Fruit fly (Drosophila melanogaster) whole organism, wandering third instar larva: ENCODE results near the gene Edg91.

ENCODE experiments used
- CG32264 ChIP-seq: fragments of 200-800 bp; sonication (Bioruptor generic); optimal IDR thresholded peaks from 2 replicates; lab custom pipeline; 2016; ENCODE audit warnings: missing biosample characterization, missing genetic modification characterization
- CG9705 ChIP-seq: fragments of 200-800 bp; sonication (Bioruptor generic); optimal IDR thresholded peaks from 2 replicates; lab custom pipeline; 2018; ENCODE audit warnings: missing biosample characterization, mild to moderate bottlenecking, missing genetic modification characterization
- CrebA ChIP-seq: fragments of 200-800 bp; sonication (Bioruptor generic); optimal IDR thresholded peaks from 2 replicates; lab custom pipeline; 2016; ENCODE audit warnings: missing biosample characterization, mild to moderate bottlenecking, missing genetic modification characterization, borderline replicate concordance
- Dfd ChIP-seq: fragments of >200 bp; optimal IDR thresholded peaks from 2 replicates; lab custom pipeline; 2017; ENCODE audit warnings: missing biosample characterization, missing genetic modification characterization
- Dif ChIP-seq: fragments of 200-275, 200-300 bp; sonication (Bioruptor generic); optimal IDR thresholded peaks from 2 replicates; lab custom pipeline; 2018; ENCODE audit warnings: missing biosample characterization, missing genetic modification characterization; ENCODE audit not compliant: partially characterized antibody
- GATAd ChIP-seq: sonication (Bioruptor generic); optimal IDR thresholded peaks from 2 replicates; lab custom pipeline; 2016; ENCODE audit warnings: missing biosample characterization, missing genetic modification characterization
- HLH106 ChIP-seq: fragments of 200-800 bp; optimal IDR thresholded peaks from 3 replicates; lab custom pipeline; 2019; ENCODE audit warnings: missing biosample characterization, mild to moderate bottlenecking, missing genetic modification characterization, moderate library complexity
- Hnf4 ChIP-seq: fragments of 200-800 bp; sonication (Bioruptor generic); optimal IDR thresholded peaks from 2 replicates; lab custom pipeline; 2016; ENCODE audit warnings: missing biosample characterization, mild to moderate bottlenecking, missing genetic modification characterization
- Hr83 ChIP-seq: fragments of 200-300 bp; sonication (Bioruptor generic); optimal IDR thresholded peaks from 2 replicates; lab custom pipeline; 2016; ENCODE audit warnings: missing biosample characterization, mild to moderate bottlenecking, missing genetic modification characterization, moderate library complexity; ENCODE audit not compliant: poor library complexity, severe bottlenecking
- Jra ChIP-seq: sonication (Bioruptor generic); optimal IDR thresholded peaks from 2 replicates; lab custom pipeline; 2016; ENCODE audit warnings: missing biosample characterization, missing genetic modification characterization
- N ChIP-seq: fragments of >200 bp; optimal IDR thresholded peaks from 2 replicates; lab custom pipeline; 2018; ENCODE audit warnings: missing biosample characterization, missing external identifiers, missing genetic modification characterization
- OdsH ChIP-seq: fragments of 200-800 bp; sonication (Bioruptor generic); optimal IDR thresholded peaks from 2 replicates; lab custom pipeline; 2016; ENCODE audit warnings: missing biosample characterization, mild to moderate bottlenecking, missing genetic modification characterization
- Rel ChIP-seq, 2 experiments: fragments of 200-800 bp; sonication (Bioruptor generic) in 1 of 2; optimal IDR thresholded peaks; 2 replicates in 1 of 2; 3 replicates in 1 of 2; lab custom pipeline; 2016 to 2019; ENCODE audit warnings: mild to moderate bottlenecking in 2 of 2, missing biosample characterization in 2 of 2, missing genetic modification characterization in 2 of 2, moderate library complexity in 1 of 2
- Sp1 ChIP-seq: fragments of 200-800 bp; sonication (Bioruptor generic); optimal IDR thresholded peaks from 3 replicates; lab custom pipeline; 2019; ENCODE audit warnings: missing biosample characterization, mild to moderate bottlenecking, missing genetic modification characterization, moderate library complexity
- Vsx2 ChIP-seq: fragments of 200-300, 225-300 bp; sonication (Bioruptor generic); optimal IDR thresholded peaks from 2 replicates; lab custom pipeline; 2018; ENCODE audit warnings: missing biosample characterization, missing genetic modification characterization; ENCODE audit not compliant: partially characterized antibody
- br ChIP-seq: fragments of 200-800 bp; sonication (Bioruptor generic); optimal IDR thresholded peaks from 2 replicates; lab custom pipeline; 2016; ENCODE audit warnings: missing biosample characterization, missing genetic modification characterization
- brk ChIP-seq: fragments of 200-800 bp; sonication (Bioruptor generic); optimal IDR thresholded peaks from 2 replicates; lab custom pipeline; 2016; ENCODE audit warnings: missing biosample characterization, mild to moderate bottlenecking, missing genetic modification characterization
- dmrt93B ChIP-seq: fragments of 200-800 bp; sonication (Bioruptor generic); optimal IDR thresholded peaks from 2 replicates; lab custom pipeline; 2018; ENCODE audit warnings: missing biosample characterization, mild to moderate bottlenecking, missing genetic modification characterization
- dsf ChIP-seq: sonication (Bioruptor generic); optimal IDR thresholded peaks from 2 replicates; lab custom pipeline; 2016; ENCODE audit warnings: missing biosample characterization, missing genetic modification characterization, borderline replicate concordance
- ey ChIP-seq: fragments of 200-800 bp; sonication (Bioruptor generic); optimal IDR thresholded peaks from 2 replicates; lab custom pipeline; 2016; ENCODE audit warnings: missing biosample characterization, missing genetic modification characterization
- foxo ChIP-seq, 2 experiments: fragments of 200-800 bp; sonication (Bioruptor generic); optimal IDR thresholded peaks; 2 replicates in 1 of 2; 3 replicates in 1 of 2; lab custom pipeline; 2016 to 2017; ENCODE audit warnings: missing biosample characterization in 2 of 2, missing genetic modification characterization in 2 of 2
- fru ChIP-seq: fragments of 200-800 bp; sonication (Bioruptor generic); optimal IDR thresholded peaks from 3 replicates; lab custom pipeline; 2016; ENCODE audit warnings: missing biosample characterization, mild to moderate bottlenecking, missing genetic modification characterization
- h ChIP-seq: fragments of 200-800 bp; sonication (Bioruptor generic); optimal IDR thresholded peaks from 3 replicates; lab custom pipeline; 2016; ENCODE audit warnings: missing biosample characterization, mild to moderate bottlenecking, missing genetic modification characterization
- jim ChIP-seq: fragments of 175-275, 200-325 bp; sonication (Bioruptor generic); optimal IDR thresholded peaks from 2 replicates; lab custom pipeline; 2016; ENCODE audit warnings: missing biosample characterization, mild to moderate bottlenecking, missing genetic modification characterization
- lola ChIP-seq: fragments of >200 bp; optimal IDR thresholded peaks from 2 replicates; lab custom pipeline; 2017; ENCODE audit warnings: missing biosample characterization, missing genetic modification characterization
- psq ChIP-seq: fragments of 200-800 bp; sonication (Bioruptor generic); optimal IDR thresholded peaks from 3 replicates; lab custom pipeline; 2017; ENCODE audit warnings: missing biosample characterization, mild to moderate bottlenecking, missing genetic modification characterization, moderate library complexity
- rgr ChIP-seq: fragments of 200-800 bp; sonication (Bioruptor generic); optimal IDR thresholded peaks from 3 replicates; lab custom pipeline; 2016; ENCODE audit warnings: missing biosample characterization, mild to moderate bottlenecking, missing genetic modification characterization
- sage ChIP-seq: fragments of 200-800 bp; sonication (Bioruptor generic); optimal IDR thresholded peaks from 2 replicates; lab custom pipeline; 2016; ENCODE audit warnings: missing biosample characterization, mild to moderate bottlenecking, missing genetic modification characterization
- sv ChIP-seq: fragments of 200-800 bp; sonication (Bioruptor generic); optimal IDR thresholded peaks from 3 replicates; lab custom pipeline; 2016; ENCODE audit warnings: missing biosample characterization, missing genetic modification characterization
- usp ChIP-seq: fragments of >200 bp; optimal IDR thresholded peaks from 2 replicates; lab custom pipeline; 2017; ENCODE audit warnings: missing biosample characterization, missing genetic modification characterization

Edg91 gene

DNA sequence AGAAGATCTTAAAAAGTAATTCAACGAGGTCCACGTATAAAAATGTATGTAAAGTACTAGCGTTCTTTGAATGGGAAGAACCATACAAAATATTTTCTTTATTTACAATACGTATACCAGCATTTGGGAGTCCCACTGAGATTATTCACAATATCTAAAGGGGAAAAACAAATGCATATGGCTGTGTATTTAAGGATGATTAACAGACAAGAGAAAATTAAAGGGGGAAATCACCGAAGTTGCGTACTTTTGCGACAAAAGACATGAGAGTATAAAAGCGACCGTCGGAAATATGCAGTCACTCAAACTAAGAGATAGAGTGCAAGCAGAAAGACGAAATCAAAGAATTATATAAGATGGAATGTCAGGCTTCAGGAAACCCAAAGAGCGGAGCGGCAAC, 13.7 kb upstream of the Edg91 start, which contains the start of gene AttD:
Gene AttD (plus strand): TSS at position 301 of the 400 bp plus-strand sequence.
- TF ChIP-seq CrebA (no peak), Rel (GFP tag; optimal IDR thresholded peaks at IDR 0.05; lab: Kevin White, UChicago) (no peak), Rel (tag; optimal IDR thresholded peaks at IDR 0.05; lab: Kevin White, UChicago) (peak; percentile 74), HLH106 (tag; lab: Kevin White, UChicago) (no peak)
- TF ChIP-seq, all 38 proteins: peak for 1

DNA sequence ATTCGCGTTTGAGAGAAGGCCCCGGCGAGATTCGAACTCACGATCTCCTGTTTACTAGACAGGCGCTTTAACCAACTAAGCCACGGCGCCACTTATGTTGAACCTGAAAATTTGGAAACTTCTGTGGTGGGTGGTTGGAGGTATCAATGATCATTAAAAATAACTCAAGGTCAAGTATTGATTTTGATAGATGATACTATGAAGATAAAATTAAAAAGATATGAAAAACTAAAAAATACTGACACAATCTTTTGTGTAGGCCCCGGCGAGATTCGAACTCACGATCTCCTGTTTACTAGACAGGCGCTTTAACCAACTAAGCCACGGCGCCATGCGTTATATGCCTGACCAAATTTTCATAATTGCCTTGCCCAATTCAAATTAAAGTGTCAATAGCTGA, 13.2 kb upstream of the Edg91 start:
- TF ChIP-seq sage (GFP tag; lab: Kevin White, UChicago): no peak
- TF ChIP-seq CrebA: peak; percentile 27

DNA sequence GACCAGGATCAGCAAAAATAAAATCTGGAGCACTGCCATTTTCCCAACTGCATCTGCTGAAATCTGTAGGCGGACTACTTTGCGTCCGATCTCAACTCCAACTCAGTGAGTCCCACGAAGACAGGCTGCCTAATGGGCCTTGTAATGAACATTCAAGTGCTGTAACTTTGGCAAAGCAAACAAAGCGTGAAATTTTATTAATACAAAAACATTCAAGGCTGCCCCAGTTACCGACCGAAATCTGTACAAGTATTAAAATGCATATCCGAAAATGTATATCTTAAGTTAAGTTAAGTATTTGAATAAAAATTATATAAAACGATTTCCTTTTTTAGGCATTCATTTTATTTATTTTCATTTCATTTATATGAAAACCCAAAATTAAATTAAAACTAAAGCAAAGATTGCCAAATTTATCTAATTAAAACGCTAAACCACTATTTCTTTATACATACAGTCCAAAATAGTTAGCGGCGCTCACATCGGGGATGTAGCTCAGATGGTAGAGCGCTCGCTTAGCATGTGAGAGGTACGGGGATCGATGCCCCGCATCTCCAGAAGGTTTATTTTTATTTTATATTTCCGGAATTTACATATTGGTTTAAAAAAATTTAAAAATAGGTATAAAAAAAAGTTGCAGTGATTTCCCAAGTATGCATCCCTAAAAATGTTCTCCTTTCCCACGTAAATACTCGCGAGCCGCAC, 10.9 kb upstream of the Edg91 start, which contains the start of gene CG14323:
Gene CG14323 (minus strand): TSS at position 51 of the 705 bp plus-strand sequence.
- TF ChIP-seq ey: no peak
- no peak for TF ChIP-seq psq (GFP tag; lab: Kevin White, UChicago)
- no peak for TF ChIP-seq dmrt93B (GFP tag; lab: Kevin White, UChicago)
- no peak for TF ChIP-seq Vsx2 (GFP tag; lab: Kevin White, UChicago)
- TF ChIP-seq fru (GFP tag; lab: Kevin White, UChicago): no peak
- no peak for TF ChIP-seq rgr (GFP tag; lab: Kevin White, UChicago)
- TF ChIP-seq Hr83 (GFP tag; lab: Kevin White, UChicago): no peak
- no peak for TF ChIP-seq Rel (GFP tag; optimal IDR thresholded peaks at IDR 0.05; lab: Kevin White, UChicago)
- no peak for TF ChIP-seq Rel (tag; optimal IDR thresholded peaks at IDR 0.05; lab: Kevin White, UChicago)
- TF ChIP-seq CG9705: no peak
- TF ChIP-seq N (GFP tag; lab: Kevin White, UChicago): no peak
- no peak for TF ChIP-seq Dfd (GFP tag; lab: Kevin White, UChicago)

DNA sequence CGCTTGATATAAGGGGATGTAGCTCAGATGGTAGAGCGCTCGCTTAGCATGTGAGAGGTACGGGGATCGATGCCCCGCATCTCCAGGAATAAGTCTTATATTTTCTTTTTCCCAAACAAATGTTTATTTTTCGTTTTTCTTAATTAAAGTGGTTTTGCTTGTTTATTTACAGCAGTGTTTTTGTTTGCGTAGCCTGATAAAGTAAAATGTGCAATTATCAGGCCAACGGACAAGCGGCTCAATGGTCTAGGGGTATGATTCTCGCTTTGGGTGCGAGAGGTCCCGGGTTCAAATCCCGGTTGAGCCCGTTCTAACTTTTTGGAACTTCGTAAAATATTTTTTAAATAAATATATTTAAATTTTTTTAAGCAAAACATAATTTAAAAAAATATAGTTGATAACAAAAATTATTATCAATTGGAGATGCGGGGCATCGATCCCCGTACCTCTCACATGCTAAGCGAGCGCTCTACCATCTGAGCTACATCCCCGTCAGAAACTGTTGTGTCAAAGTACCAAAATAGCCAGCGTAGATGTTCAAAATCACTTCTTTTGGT, 8.5 kb upstream of the Edg91 start:
- no peak for TF ChIP-seq OdsH (GFP tag; lab: Kevin White, UChicago)
- TF ChIP-seq CG9705: no peak
- no peak for TF ChIP-seq Hr83 (GFP tag; lab: Kevin White, UChicago)
- TF ChIP-seq Dfd (GFP tag; lab: Kevin White, UChicago): no peak
- TF ChIP-seq N (GFP tag; lab: Kevin White, UChicago): no peak
- TF ChIP-seq rgr (GFP tag; lab: Kevin White, UChicago): no peak
- TF ChIP-seq fru (GFP tag; lab: Kevin White, UChicago): no peak
- no peak for TF ChIP-seq jim (GFP tag; lab: Kevin White, UChicago)
- no peak for TF ChIP-seq h (GFP tag; lab: Kevin White, UChicago)
- TF ChIP-seq HLH106 (tag; lab: Kevin White, UChicago): no peak
- peak; percentile 31 for TF ChIP-seq sage (GFP tag; lab: Kevin White, UChicago)
- no peak for TF ChIP-seq dmrt93B (GFP tag; lab: Kevin White, UChicago)
- TF ChIP-seq Sp1: peak; percentile 56
- TF ChIP-seq Dif: no peak
- peak; percentile 35 for TF ChIP-seq Hnf4 (GFP tag; lab: Kevin White, UChicago)
- TF ChIP-seq brk (GFP tag; lab: Kevin White, UChicago): no peak
- TF ChIP-seq CrebA: peak; percentile 92
- TF ChIP-seq dsf (GFP tag; lab: Kevin White, UChicago): no peak
- TF ChIP-seq Rel (GFP tag; optimal IDR thresholded peaks at IDR 0.05; lab: Kevin White, UChicago): no peak
- TF ChIP-seq Rel (tag; optimal IDR thresholded peaks at IDR 0.05; lab: Kevin White, UChicago): peak; percentile 59
- TF ChIP-seq usp (GFP tag; lab: Kevin White, UChicago): no peak
- no peak for TF ChIP-seq Vsx2 (GFP tag; lab: Kevin White, UChicago)
- TF ChIP-seq GATAd (GFP tag; lab: Kevin White, UChicago): no peak
- TF ChIP-seq ey: no peak
- no peak for TF ChIP-seq Jra (GFP tag; lab: Kevin White, UChicago)
- TF ChIP-seq lola (GFP tag; lab: Kevin White, UChicago): no peak
- TF ChIP-seq br: no peak
- TF ChIP-seq CG32264 (GFP tag; lab: Kevin White, UChicago): peak; percentile 3
- no peak for TF ChIP-seq sv (GFP tag; lab: Kevin White, UChicago)
- TF ChIP-seq foxo (GFP tag; optimal IDR thresholded peaks at IDR 0.05; lab: Kevin White, UChicago): peak in 1 of 2 experiments; percentile 13
- TF ChIP-seq, all 38 proteins: peak for 7
